Fruit fly (Drosophila melanogaster) whole organism, prepupa: ENCODE measurements around the gene Dhfr.

ENCODE experiments used
- Blimp-1 ChIP-seq: fragments of 200-800 bp; sonication (Bioruptor generic); optimal IDR thresholded peaks from 3 replicates; lab custom pipeline; 2017; ENCODE audit warnings: missing biosample characterization, missing genetic modification characterization, mild to moderate bottlenecking, moderate library complexity, missing genetic modification reagents
- CG11902 ChIP-seq: fragments of 200-800 bp; sonication (Bioruptor generic); optimal IDR thresholded peaks from 3 replicates; lab custom pipeline; 2016; ENCODE audit warnings: missing biosample characterization, missing genetic modification characterization
- CG1621 ChIP-seq: fragments of 200-800 bp; sonication (Bioruptor generic); optimal IDR thresholded peaks from 3 replicates; lab custom pipeline; 2018; ENCODE audit warnings: missing biosample characterization, mild to moderate bottlenecking, missing genetic modification characterization
- CG32006 ChIP-seq: fragments of 200-800 bp; sonication (Bioruptor generic); optimal IDR thresholded peaks from 3 replicates; lab custom pipeline; 2017; ENCODE audit warnings: missing biosample characterization, mild to moderate bottlenecking, missing genetic modification characterization
- CG34406 ChIP-seq: fragments of 200-800 bp; sonication (Bioruptor generic); optimal IDR thresholded peaks from 3 replicates; lab custom pipeline; 2016; ENCODE audit warnings: missing biosample characterization, missing genetic modification characterization
- CG3919 ChIP-seq: fragments of 200-800 bp; sonication (Bioruptor generic); optimal IDR thresholded peaks from 3 replicates; lab custom pipeline; 2016; ENCODE audit warnings: missing biosample characterization, missing genetic modification characterization
- CG4318 ChIP-seq: fragments of 200-800 bp; sonication (Bioruptor generic); optimal IDR thresholded peaks from 3 replicates; lab custom pipeline; 2017; ENCODE audit warnings: missing biosample characterization, mild to moderate bottlenecking, missing genetic modification characterization
- CG6276 ChIP-seq: fragments of 200-800 bp; sonication (Bioruptor generic); optimal IDR thresholded peaks from 2 replicates; lab custom pipeline; 2017; ENCODE audit warnings: missing biosample characterization, mild to moderate bottlenecking, missing genetic modification characterization
- CG6792 ChIP-seq: fragments of 200-800 bp; sonication (Bioruptor generic); optimal IDR thresholded peaks from 3 replicates; lab custom pipeline; 2016; ENCODE audit warnings: missing biosample characterization, missing genetic modification characterization
- CG6808 ChIP-seq: fragments of 200-800 bp; sonication (Bioruptor generic); optimal IDR thresholded peaks from 3 replicates; lab custom pipeline; 2017; ENCODE audit warnings: missing biosample characterization, missing genetic modification characterization, mild to moderate bottlenecking, moderate library complexity, missing genetic modification reagents
- CG6854 ChIP-seq: fragments of 200-800 bp; sonication (Bioruptor generic); optimal IDR thresholded peaks from 2 replicates; lab custom pipeline; 2017; ENCODE audit warnings: missing biosample characterization, mild to moderate bottlenecking, missing genetic modification characterization
- CG8632 ChIP-seq: fragments of 200-800 bp; sonication (Bioruptor generic); optimal IDR thresholded peaks from 3 replicates; lab custom pipeline; 2016; ENCODE audit warnings: missing biosample characterization, missing genetic modification characterization
- Eip75B ChIP-seq: fragments of 200-800 bp; sonication (Bioruptor generic); optimal IDR thresholded peaks from 3 replicates; lab custom pipeline; 2016; ENCODE audit warnings: missing biosample characterization, missing genetic modification characterization
- Eip78C ChIP-seq: fragments of 200-800 bp; sonication (Bioruptor generic); peaks from one replicate; lab custom pipeline; 2016; ENCODE audit warnings: missing biosample characterization, missing genetic modification characterization
- Ets21C ChIP-seq: fragments of 200-800 bp; sonication (Bioruptor generic); optimal IDR thresholded peaks from 3 replicates; lab custom pipeline; 2016; ENCODE audit warnings: missing biosample characterization, missing genetic modification characterization
- Gug ChIP-seq: fragments of 200-800 bp; sonication (Bioruptor generic); IDR thresholded peaks from 2 replicates; pipeline ENCODE4 v1.3.6; 2022; ENCODE audit warnings: missing biosample characterization, missing genetic modification characterization
- Hr39 ChIP-seq: fragments of 200-800 bp; sonication (Bioruptor generic); optimal IDR thresholded peaks from 2 replicates; lab custom pipeline; 2016; ENCODE audit warnings: missing biosample characterization, missing genetic modification characterization
- Hr4 ChIP-seq: fragments of 200-800 bp; sonication (Bioruptor generic); optimal IDR thresholded peaks from 3 replicates; lab custom pipeline; 2016; ENCODE audit warnings: missing biosample characterization, missing genetic modification characterization
- Met ChIP-seq: fragments of 200-800 bp; sonication (Bioruptor generic); optimal IDR thresholded peaks from 3 replicates; lab custom pipeline; 2016; ENCODE audit warnings: missing biosample characterization, missing genetic modification characterization
- Sox102F ChIP-seq: fragments of 200-800 bp; sonication (Bioruptor generic); optimal IDR thresholded peaks from 2 replicates; lab custom pipeline; 2016; ENCODE audit warnings: missing biosample characterization, mild to moderate bottlenecking, missing genetic modification characterization
- Sox14 ChIP-seq: fragments of 200-800 bp; sonication (Bioruptor generic); optimal IDR thresholded peaks from 3 replicates; lab custom pipeline; 2016; ENCODE audit warnings: missing biosample characterization, missing genetic modification characterization
- Sox15 ChIP-seq: fragments of 200-800 bp; sonication (Bioruptor generic); optimal IDR thresholded peaks from 3 replicates; lab custom pipeline; 2016; ENCODE audit warnings: missing biosample characterization, missing genetic modification characterization
- dsx ChIP-seq: fragments of 200-800 bp; optimal IDR thresholded peaks from 3 replicates; lab custom pipeline; 2019; ENCODE audit warnings: missing biosample characterization, mild to moderate bottlenecking, missing genetic modification characterization, moderate library complexity; ENCODE audit not compliant: poor library complexity, severe bottlenecking
- esn ChIP-seq: fragments of 200-800 bp; sonication (Bioruptor generic); optimal IDR thresholded peaks from 2 replicates; lab custom pipeline; 2016; ENCODE audit warnings: missing biosample characterization, mild to moderate bottlenecking, missing genetic modification characterization, moderate library complexity
- fd59A ChIP-seq: fragments of 200-800 bp; sonication (Bioruptor generic); optimal IDR thresholded peaks from 2 replicates; lab custom pipeline; 2017; ENCODE audit warnings: missing biosample characterization, mild to moderate bottlenecking, missing genetic modification characterization, missing genetic modification reagents
- lz ChIP-seq: fragments of 200-800 bp; sonication (Bioruptor generic); optimal IDR thresholded peaks from 3 replicates; lab custom pipeline; 2016; ENCODE audit warnings: missing biosample characterization, missing genetic modification characterization
- pdm3 ChIP-seq: fragments of 200-800 bp; sonication (Bioruptor generic); optimal IDR thresholded peaks from 3 replicates; lab custom pipeline; 2016; ENCODE audit warnings: missing biosample characterization, missing genetic modification characterization
- spab ChIP-seq: fragments of 200-800 bp; sonication (Bioruptor generic); optimal IDR thresholded peaks from 2 replicates; lab custom pipeline; 2017; ENCODE audit warnings: missing biosample characterization, mild to moderate bottlenecking, missing genetic modification characterization, missing genetic modification reagents
- ss ChIP-seq, 2 experiments: fragments of 200-800 bp; sonication (Bioruptor generic); optimal IDR thresholded peaks; 2 replicates in 1 of 2; 3 replicates in 1 of 2; lab custom pipeline; 2017 to 2018; ENCODE audit warnings: mild to moderate bottlenecking in 2 of 2, missing biosample characterization in 2 of 2, missing genetic modification characterization in 2 of 2, moderate library complexity in 1 of 2

Gene Dhfr

dm6 chr3R:16452954-16453587, 27.9 kb upstream of the Dhfr start (continued):
- TF ChIP-seq CG6276 (no peak), CG6854 (GFP tag; lab: Kevin White, UChicago) (peak; percentile 46), Ets21C (GFP tag; lab: Kevin White, UChicago) (no peak), CG11902 (GFP tag; lab: Kevin White, UChicago) (no peak), fd59A (GFP tag; lab: Kevin White, UChicago) (no peak), pdm3 (GFP tag; lab: Kevin White, UChicago) (no peak)

dm6 chr3R:16453597-16453996, 27.4 kb upstream of the Dhfr start, which contains the start of gene Pak3:
Gene Pak3 (minus strand): TSS chr3R:16453821.
- TF ChIP-seq lz (GFP tag; lab: Kevin White, UChicago) (no peak), CG6854 (GFP tag; lab: Kevin White, UChicago) (peak; percentile 16)
- TF ChIP-seq, all 60 proteins: peak for 1

dm6 chr3R:16454192-16454591, 26.8 kb upstream of the Dhfr start, which contains the start of gene CG10405:
Gene CG10405 (plus strand): TSS chr3R:16454492.
- no peak for TF ChIP-seq CG8632 (GFP tag; lab: Kevin White, UChicago)
- TF ChIP-seq CG34406 (GFP tag; lab: Kevin White, UChicago): no peak
- TF ChIP-seq Blimp-1: no peak
- no peak for TF ChIP-seq CG1621 (tag; lab: Kevin White, UChicago)
- TF ChIP-seq CG6792 (GFP tag; lab: Kevin White, UChicago): no peak
- no peak for TF ChIP-seq pdm3 (GFP tag; lab: Kevin White, UChicago)
- no peak for TF ChIP-seq dsx (GFP tag; lab: Kevin White, UChicago)
- TF ChIP-seq lz (GFP tag; lab: Kevin White, UChicago): no peak
- TF ChIP-seq Eip78C (GFP tag; lab: Kevin White, UChicago): no peak
- no peak for TF ChIP-seq ss (GFP tag; optimal IDR thresholded peaks at IDR 0.05; lab: Kevin White, UChicago)
- no peak for TF ChIP-seq CG6808
- no peak for TF ChIP-seq esn (GFP tag; lab: Kevin White, UChicago)
- no peak for TF ChIP-seq Ets21C (GFP tag; lab: Kevin White, UChicago)
- no peak for TF ChIP-seq Eip75B (GFP tag; lab: Kevin White, UChicago)
- TF ChIP-seq Hr39 (GFP tag; lab: Kevin White, UChicago): no peak
- TF ChIP-seq CG6276: no peak
- no peak for TF ChIP-seq Sox15 (GFP tag; lab: Kevin White, UChicago)
- no peak for TF ChIP-seq spab (GFP tag; lab: Kevin White, UChicago)
- no peak for TF ChIP-seq CG32006
- no peak for TF ChIP-seq CG4318 (GFP tag; lab: Kevin White, UChicago)

- TF ChIP-seq Hr4 (GFP tag; lab: Kevin White, UChicago) (no peak), Blimp-1 (peak; percentile 97)
Observed at dm6 chr3R:16455875-16456274, 25.1 kb upstream of the Dhfr start, which contains the start of gene CG14883. Gene CG14883 (plus strand): TSS chr3R:16456052.

dm6 chr3R:16456607-16457006, 24.4 kb upstream of the Dhfr start:
- no peak for TF ChIP-seq CG32006
- TF ChIP-seq Hr39 (GFP tag; lab: Kevin White, UChicago): no peak
- no peak for TF ChIP-seq Sox14 (GFP tag; lab: Kevin White, UChicago)
- TF ChIP-seq Gug: no peak
- TF ChIP-seq CG6808: no peak
- TF ChIP-seq CG3919 (GFP tag; lab: Kevin White, UChicago): no peak
- no peak for TF ChIP-seq Ets21C (GFP tag; lab: Kevin White, UChicago)
- TF ChIP-seq CG8632 (GFP tag; lab: Kevin White, UChicago): no peak
- TF ChIP-seq CG1621 (tag; lab: Kevin White, UChicago): no peak
- no peak for TF ChIP-seq Sox102F (GFP tag; lab: Kevin White, UChicago)
- TF ChIP-seq lz (GFP tag; lab: Kevin White, UChicago): no peak
- TF ChIP-seq Met (GFP tag; lab: Kevin White, UChicago): no peak
